Fruit fly (Drosophila melanogaster) whole organism, pupa: ENCODE measurements around the gene Eo.

ENCODE experiments used
- CG10348 ChIP-seq: fragments of 200-800 bp; sonication (Bioruptor generic); IDR thresholded peaks from 2 replicates; pipeline ENCODE4 v1.3.6; 2022; ENCODE audit warnings: missing biosample characterization, missing genetic modification characterization
- CG12605 ChIP-seq: fragments of 200-800 bp; sonication (Bioruptor generic); IDR thresholded peaks from 2 replicates; pipeline ENCODE4 v1.3.6; 2022; ENCODE audit warnings: missing biosample characterization, missing genetic modification characterization
- CG13204 ChIP-seq: fragments of 200-800 bp; sonication (Bioruptor generic); optimal IDR thresholded peaks from 2 replicates; lab custom pipeline; 2018; ENCODE audit warnings: missing biosample characterization, mild to moderate bottlenecking, missing genetic modification characterization, moderate library complexity
- EcR ChIP-seq: fragments of 200-800 bp; sonication (Bioruptor generic); optimal IDR thresholded peaks from 3 replicates; lab custom pipeline; 2019; ENCODE audit warnings: missing biosample characterization, missing genetic modification characterization, mild to moderate bottlenecking, moderate library complexity, missing genetic modification reagents
- Ets98B ChIP-seq: fragments of 200-800 bp; sonication (Bioruptor generic); IDR thresholded peaks from 2 replicates; pipeline ENCODE4 v1.3.6; 2022; ENCODE audit warnings: missing biosample characterization, missing genetic modification characterization
- fd96Ca ChIP-seq: fragments of 200-800 bp; sonication (Bioruptor generic); IDR thresholded peaks from 3 replicates; pipeline ENCODE4 v1.3.6; 2022; ENCODE audit warnings: missing biosample characterization, missing genetic modification characterization

DNA sequence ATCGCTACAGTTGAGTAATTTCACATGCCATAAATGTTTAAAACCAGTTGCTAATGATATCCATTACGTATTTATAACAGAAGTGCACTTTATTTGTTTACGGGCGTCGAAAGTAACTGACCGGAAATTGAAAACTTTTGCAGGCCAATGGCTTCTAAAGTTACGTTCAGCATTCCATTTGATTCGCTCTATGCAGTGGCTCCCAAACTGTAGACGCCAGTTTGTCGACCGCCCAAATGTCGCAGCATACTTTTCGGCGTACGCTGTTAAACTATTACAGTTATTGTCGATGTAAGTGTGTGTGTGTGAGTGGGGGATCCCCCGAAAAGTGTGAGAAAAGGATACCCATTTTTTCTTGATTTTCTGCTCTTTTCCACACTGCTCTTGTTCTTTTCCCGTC lies 42.3 kb upstream of the Eo start:
- TF ChIP-seq Ets98B = no peak
- no peak for TF ChIP-seq CG13204 (GFP tag; lab: Kevin White, UChicago)
- no peak for TF ChIP-seq CG10348 (GFP tag; lab: Robert Waterston, UW)
- no peak for TF ChIP-seq CG12605
- no peak for TF ChIP-seq fd96Ca (GFP tag; lab: Robert Waterston, UW)
- TF ChIP-seq EcR (GFP tag; lab: Kevin White, UChicago) = no peak
